Fruit fly (Drosophila melanogaster) whole organism, embryonic: ENCODE measurements around the gene CG34171.

Experiments used
- Awh ChIP-seq: fragments of 200-800 bp; sonication (Bioruptor generic); IDR thresholded peaks from 2 replicates; pipeline ENCODE4, ENCODE4 v1.3.6; 2022; ENCODE audit warnings: missing biosample characterization, missing genetic modification characterization
- CG11456 ChIP-seq: fragments of 200-800 bp; sonication (Bioruptor generic); IDR thresholded peaks from 3 replicates; pipeline ENCODE4 v1.3.6; 2022; ENCODE audit warnings: missing biosample characterization, missing genetic modification characterization
- CG11723 ChIP-seq: fragments of 200-800 bp; sonication (Bioruptor generic); optimal IDR thresholded peaks from 2 replicates; lab custom pipeline; 2017; ENCODE audit warnings: missing biosample characterization, mild to moderate bottlenecking, missing genetic modification characterization
- CG13894 ChIP-seq: fragments of 200-800 bp; sonication (Bioruptor generic); optimal IDR thresholded peaks from 3 replicates; lab custom pipeline; 2018; ENCODE audit warnings: missing biosample characterization, mild to moderate bottlenecking, missing genetic modification characterization, moderate library complexity
- CG2202 ChIP-seq: fragments of 200-800 bp; sonication (Bioruptor generic); optimal IDR thresholded peaks from 2 replicates; lab custom pipeline; 2018; ENCODE audit warnings: missing biosample characterization, mild to moderate bottlenecking, missing genetic modification characterization
- CG4282 ChIP-seq: fragments of 200-800 bp; sonication (Bioruptor generic); optimal IDR thresholded peaks from 2 replicates; lab custom pipeline; 2016; ENCODE audit warnings: missing biosample characterization, missing genetic modification characterization
- CG4730 ChIP-seq: fragments of 200-800 bp; sonication (Bioruptor generic); IDR thresholded peaks from 2 replicates; pipeline ENCODE4 v1.3.6; 2022; ENCODE audit warnings: missing biosample characterization, missing genetic modification characterization
- CG6175 ChIP-seq: fragments of 200-800 bp; sonication (Bioruptor generic); IDR thresholded peaks from 3 replicates; pipeline ENCODE4 v1.3.6; 2022; ENCODE audit warnings: missing biosample characterization, missing genetic modification characterization
- CG7987 ChIP-seq: fragments of 200-800 bp; sonication (Bioruptor generic); optimal IDR thresholded peaks from 2 replicates; lab custom pipeline; 2018; ENCODE audit warnings: missing biosample characterization, mild to moderate bottlenecking, missing genetic modification characterization, moderate library complexity
- CG9797 ChIP-seq: fragments of 200-800 bp; sonication (Bioruptor generic); optimal IDR thresholded peaks from 3 replicates; lab custom pipeline; 2018; ENCODE audit warnings: missing biosample characterization, mild to moderate bottlenecking, missing genetic modification characterization
- CG9876 ChIP-seq: fragments of 200-800 bp; sonication (Bioruptor generic); optimal IDR thresholded peaks from 2 replicates; lab custom pipeline; 2016; ENCODE audit warnings: missing biosample characterization, missing genetic modification characterization
- CG9932 ChIP-seq: fragments of 200-800 bp; sonication (Bioruptor generic); IDR thresholded peaks from 2 replicates; pipeline ENCODE4 v1.3.6; 2022; ENCODE audit warnings: missing biosample characterization, missing genetic modification characterization
- CoRest ChIP-seq: fragments of 200-800 bp; sonication (Bioruptor generic); optimal IDR thresholded peaks from 3 replicates; lab custom pipeline; 2018; ENCODE audit warnings: missing biosample characterization, mild to moderate bottlenecking, missing genetic modification characterization, moderate library complexity
- CrebB ChIP-seq: fragments of 200-800 bp; sonication (Bioruptor generic); optimal IDR thresholded peaks from 3 replicates; lab custom pipeline; 2018; ENCODE audit warnings: missing biosample characterization, mild to moderate bottlenecking, missing genetic modification characterization
- Deaf1 ChIP-seq: fragments of 200-800 bp; optimal IDR thresholded peaks from 3 replicates; lab custom pipeline; 2019; ENCODE audit warnings: missing biosample characterization, mild to moderate bottlenecking, missing genetic modification characterization, moderate library complexity
- Doc3 ChIP-seq: fragments of 200-800 bp; sonication (Bioruptor generic); IDR thresholded peaks from 3 replicates; pipeline ENCODE4 v1.3.6; 2022; ENCODE audit warnings: missing biosample characterization, missing genetic modification characterization; ENCODE audit not compliant: partially characterized antibody
- Ets97D ChIP-seq: fragments of 200-800 bp; sonication (Bioruptor generic); optimal IDR thresholded peaks from 3 replicates; lab custom pipeline; 2016; ENCODE audit warnings: missing biosample characterization, missing genetic modification characterization
- Fer1 ChIP-seq: fragments of 200-800 bp; sonication (Bioruptor generic); optimal IDR thresholded peaks from 2 replicates; lab custom pipeline; 2017; ENCODE audit warnings: missing biosample characterization, mild to moderate bottlenecking, missing genetic modification characterization
- Gsc ChIP-seq: fragments of 200-800 bp; sonication (Bioruptor generic); IDR thresholded peaks from 2 replicates; pipeline ENCODE4 v1.3.6; 2022; ENCODE audit warnings: missing biosample characterization, missing genetic modification characterization
- HHEX ChIP-seq: fragments of 200-800 bp; sonication (Bioruptor generic); optimal IDR thresholded peaks from 3 replicates; lab custom pipeline; 2017; ENCODE audit warnings: missing biosample characterization, mild to moderate bottlenecking, missing genetic modification characterization, missing genetic modification reagents
- HmgZ ChIP-seq: fragments of 200-800 bp; sonication (Bioruptor generic); optimal IDR thresholded peaks from 2 replicates; lab custom pipeline; 2018; ENCODE audit warnings: missing biosample characterization, mild to moderate bottlenecking, missing genetic modification characterization
- Hsf ChIP-seq: fragments of 200-800 bp; sonication (Bioruptor generic); optimal IDR thresholded peaks from 3 replicates; lab custom pipeline; 2016; ENCODE audit warnings: missing biosample characterization, missing genetic modification characterization
- Myb ChIP-seq: fragments of 200-800 bp; sonication (Bioruptor generic); optimal IDR thresholded peaks from 2 replicates; lab custom pipeline; 2016; ENCODE audit warnings: missing biosample characterization, missing genetic modification characterization
- Nf-YA ChIP-seq: fragments of 200-800 bp; sonication (Bioruptor generic); IDR thresholded peaks from 2 replicates; pipeline ENCODE4 v1.3.6; 2022; ENCODE audit warnings: missing biosample characterization, missing genetic modification characterization
- Nf-YB ChIP-seq: fragments of 200-800 bp; sonication (Bioruptor generic); optimal IDR thresholded peaks from 3 replicates; lab custom pipeline; 2019; ENCODE audit warnings: missing biosample characterization, mild to moderate bottlenecking, missing genetic modification characterization, moderate library complexity
- NfI ChIP-seq: fragments of 200-800 bp; sonication (Bioruptor generic); optimal IDR thresholded peaks from 3 replicates; lab custom pipeline; 2018; ENCODE audit warnings: missing biosample characterization, mild to moderate bottlenecking, missing genetic modification characterization, moderate library complexity
- Oli ChIP-seq: fragments of 200-800 bp; sonication (Bioruptor generic); optimal IDR thresholded peaks from 2 replicates; lab custom pipeline; 2018; ENCODE audit warnings: missing biosample characterization, mild to moderate bottlenecking, missing genetic modification characterization, moderate library complexity
- Opbp ChIP-seq: fragments of 200-800 bp; sonication (Bioruptor generic); IDR thresholded peaks from 3 replicates; pipeline ENCODE4 v1.3.6; 2022; ENCODE audit warnings: missing biosample characterization, missing genetic modification characterization; ENCODE audit not compliant: partially characterized antibody
- Optix ChIP-seq: fragments of 200-800 bp; sonication (Bioruptor generic); IDR thresholded peaks from 3 replicates; pipeline ENCODE4 v1.3.6; 2022; ENCODE audit warnings: missing biosample characterization, missing genetic modification characterization
- Poxn ChIP-seq: fragments of 200-800 bp; sonication (Bioruptor generic); IDR thresholded peaks from 2 replicates; pipeline ENCODE4 v1.3.6; 2022; ENCODE audit warnings: missing biosample characterization, missing genetic modification characterization
- Rfx ChIP-seq: fragments of 200-800 bp; sonication (Bioruptor generic); IDR thresholded peaks from 2 replicates; pipeline ENCODE4 v1.3.6; 2022; ENCODE audit warnings: missing biosample characterization, missing genetic modification characterization
- Sry-δ ChIP-seq: fragments of 200-800 bp; sonication (Bioruptor generic); optimal IDR thresholded peaks from 2 replicates; lab custom pipeline; 2016; ENCODE audit warnings: missing biosample characterization, missing genetic modification characterization
- amos ChIP-seq: fragments of 200-800 bp; sonication (Bioruptor generic); IDR thresholded peaks from 2 replicates; pipeline ENCODE4 v1.3.6; 2022; ENCODE audit warnings: missing biosample characterization, missing genetic modification characterization; ENCODE audit not compliant: partially characterized antibody
- ara ChIP-seq: fragments of 200-800 bp; sonication (Bioruptor generic); IDR thresholded peaks from 2 replicates; pipeline ENCODE4 v1.3.6; 2022; ENCODE audit warnings: missing biosample characterization, missing genetic modification characterization
- ato ChIP-seq: fragments of 200-800 bp; sonication (Bioruptor generic); IDR thresholded peaks from 2 replicates; pipeline ENCODE4 v1.3.6; 2022; ENCODE audit warnings: missing biosample characterization, missing genetic modification characterization; ENCODE audit not compliant: partially characterized antibody
- br ChIP-seq: fragments of >200 bp; optimal IDR thresholded peaks from 2 replicates; lab custom pipeline; 2017
- emc ChIP-seq: fragments of 200-800 bp; sonication (Bioruptor generic); optimal IDR thresholded peaks from 2 replicates; lab custom pipeline; 2016; ENCODE audit warnings: missing biosample characterization, missing genetic modification characterization
- en ChIP-seq: fragments of 200-800 bp; sonication (Bioruptor generic); optimal IDR thresholded peaks from 2 replicates; lab custom pipeline; 2016; ENCODE audit warnings: missing biosample characterization, missing genetic modification characterization
- esg ChIP-seq: fragments of 200-800 bp; sonication (Bioruptor generic); conservative IDR thresholded peaks from 2 replicates; pipeline ENCODE4 v1.3.6; 2022; ENCODE audit warnings: missing biosample characterization, missing genetic modification characterization
- exex ChIP-seq: fragments of 200-800 bp; sonication (Bioruptor generic); optimal IDR thresholded peaks from 4 replicates; lab custom pipeline; 2018; ENCODE audit warnings: missing biosample characterization, mild to moderate bottlenecking, missing genetic modification characterization, moderate library complexity
- ftz-f1 ChIP-seq: fragments of 200-800 bp; sonication (Bioruptor generic); optimal IDR thresholded peaks from 2 replicates; lab custom pipeline; 2016; ENCODE audit warnings: missing biosample characterization, missing genetic modification characterization
- gcm2 ChIP-seq: fragments of 200-800 bp; sonication (Bioruptor generic); optimal IDR thresholded peaks from 2 replicates; lab custom pipeline; 2016; ENCODE audit warnings: missing biosample characterization, missing genetic modification characterization
- jumu ChIP-seq: fragments of 200-800 bp; sonication (Bioruptor generic); optimal IDR thresholded peaks from 3 replicates; lab custom pipeline; 2016; ENCODE audit warnings: missing biosample characterization, missing genetic modification characterization
- ken ChIP-seq: fragments of 200-800 bp; sonication (Bioruptor generic); IDR thresholded peaks from 3 replicates; pipeline ENCODE4 v1.3.6; 2022; ENCODE audit warnings: missing biosample characterization, missing genetic modification characterization
- mirr ChIP-seq: fragments of 200-800 bp; sonication (Bioruptor generic); optimal IDR thresholded peaks from 3 replicates; lab custom pipeline; 2018; ENCODE audit warnings: missing biosample characterization, mild to moderate bottlenecking, missing genetic modification characterization
- org-1 ChIP-seq: fragments of 200-800 bp; sonication (Bioruptor generic); optimal IDR thresholded peaks from 2 replicates; lab custom pipeline; 2017; ENCODE audit warnings: missing biosample characterization, missing genetic modification characterization
- peb ChIP-seq: fragments of 200-800 bp; sonication (Bioruptor generic); IDR thresholded peaks from 2 replicates; pipeline ENCODE4 v1.3.6; 2022; ENCODE audit warnings: missing biosample characterization, missing genetic modification characterization
- slp2 ChIP-seq: fragments of 200-800 bp; sonication (Bioruptor generic); optimal IDR thresholded peaks from 2 replicates; lab custom pipeline; 2016; ENCODE audit warnings: missing biosample characterization, missing genetic modification characterization
- sr ChIP-seq: fragments of 200-800 bp; sonication (Bioruptor generic); IDR thresholded peaks from 3 replicates; pipeline ENCODE4 v1.3.6; 2022; ENCODE audit warnings: missing biosample characterization, missing genetic modification characterization
- tna ChIP-seq: fragments of 200-800 bp; sonication (Bioruptor generic); IDR thresholded peaks from 2 replicates; pipeline ENCODE4 v1.3.6; 2022; ENCODE audit warnings: missing biosample characterization, missing genetic modification characterization; ENCODE audit not compliant: partially characterized antibody
- z ChIP-seq: fragments of 200-800 bp; sonication (Bioruptor generic); IDR thresholded peaks from 3 replicates; pipeline ENCODE4 v1.3.6; 2022; ENCODE audit warnings: missing biosample characterization, missing genetic modification characterization
- zfh1 ChIP-seq: fragments of 200-800 bp; sonication (Bioruptor generic); IDR thresholded peaks from 3 replicates; pipeline ENCODE4 v1.3.6; 2022; ENCODE audit warnings: missing biosample characterization, missing genetic modification characterization
- zfh2 ChIP-seq: fragments of 200-800 bp; sonication (Bioruptor generic); optimal IDR thresholded peaks from 2 replicates; lab custom pipeline; 2016; ENCODE audit warnings: missing biosample characterization, missing genetic modification characterization

The CG34171 gene

dm6 chr2L:18377109-18377508, 1.3 kb upstream of the CG34171 start (continued):
- no peak for TF ChIP-seq Deaf1
- peak; percentile 74 for TF ChIP-seq Rfx (GFP tag; lab: Robert Waterston, UW)
- no peak for TF ChIP-seq Poxn (GFP tag; lab: Robert Waterston, UW)
- TF ChIP-seq CG4730 (GFP tag; lab: Robert Waterston, UW), result no peak
- TF ChIP-seq Ets97D (GFP tag; lab: Kevin White, UChicago), result no peak
- no peak for TF ChIP-seq esg (GFP tag; lab: Robert Waterston, UW)
- TF ChIP-seq HmgZ (tag; lab: Kevin White, UChicago), result peak; percentile 24
- TF ChIP-seq CG6175, result no peak
- 0 out of 2 replicates have a peak, but pooled peaks have one; percentile 25 for TF ChIP-seq CG9932 (GFP tag; lab: Robert Waterston, UW)
- TF ChIP-seq peb (GFP tag; lab: Robert Waterston, UW), result no peak
- no peak for TF ChIP-seq ato (GFP tag; lab: Robert Waterston, UW)
- no peak for TF ChIP-seq CG11723 (GFP tag; lab: Kevin White, UChicago)
- TF ChIP-seq amos, result no peak
- no peak for TF ChIP-seq jumu (GFP tag; lab: Kevin White, UChicago)
- no peak for TF ChIP-seq Opbp (GFP tag; lab: Robert Waterston, UW)
- TF ChIP-seq Fer1 (GFP tag; lab: Kevin White, UChicago), result peak; percentile 69
- peak; percentile 33 for TF ChIP-seq HHEX (GFP tag; lab: Kevin White, UChicago)
- no peak for TF ChIP-seq Nf-YB (GFP tag; lab: Kevin White, UChicago)
- TF ChIP-seq Nf-YA, result no peak
- no peak for TF ChIP-seq CG2202 (tag; lab: Kevin White, UChicago)
- no peak for TF ChIP-seq exex
- TF ChIP-seq Optix (GFP tag; lab: Robert Waterston, UW), result 0 out of 3 replicates have a peak, but pooled peaks have one; percentile 20
- TF ChIP-seq br (lab: Kevin White, UChicago), result no peak
- no peak for TF ChIP-seq CG4282
- TF ChIP-seq CG7987 (GFP tag; lab: Kevin White, UChicago), result no peak
- TF ChIP-seq CrebB (tag; lab: Kevin White, UChicago), result no peak
- peak; percentile 44 for TF ChIP-seq NfI (GFP tag; lab: Kevin White, UChicago)
- TF ChIP-seq Doc3 (GFP tag; lab: Robert Waterston, UW), result no peak
- TF ChIP-seq slp2 (GFP tag; lab: Kevin White, UChicago), result no peak
- TF ChIP-seq CG11456 (GFP tag; lab: Robert Waterston, UW), result no peak
- TF ChIP-seq Sry-δ (GFP tag; lab: Kevin White, UChicago), result peak; percentile 1
- TF ChIP-seq Hsf (GFP tag; lab: Kevin White, UChicago), result peak; percentile 35
- TF ChIP-seq Awh (GFP tag; lab: Robert Waterston, UW), result no peak
- TF ChIP-seq ftz-f1 (GFP tag; lab: Kevin White, UChicago), result no peak
- TF ChIP-seq Myb (GFP tag; lab: Kevin White, UChicago), result peak; percentile 20
- TF ChIP-seq CG9797 (GFP tag; lab: Kevin White, UChicago), result no peak
- no peak for TF ChIP-seq ara (GFP tag; lab: Robert Waterston, UW)
- no peak for TF ChIP-seq sr
- TF ChIP-seq z, result no peak
- no peak for TF ChIP-seq CG9876 (GFP tag; lab: Kevin White, UChicago)
- TF ChIP-seq tna (GFP tag; lab: Robert Waterston, UW), result no peak
- TF ChIP-seq org-1 (GFP tag; lab: Kevin White, UChicago), result peak; percentile 39
- TF ChIP-seq CoRest (tag; lab: Kevin White, UChicago), result peak; percentile 48
- TF ChIP-seq ken (GFP tag; lab: Robert Waterston, UW), result no peak
- TF ChIP-seq gcm2 (GFP tag; lab: Kevin White, UChicago), result no peak
- TF ChIP-seq Gsc (GFP tag; lab: Robert Waterston, UW), result no peak
- TF ChIP-seq emc, result peak; percentile 2
- peak; percentile 57 for TF ChIP-seq Oli (tag; lab: Kevin White, UChicago)
- TF ChIP-seq mirr (GFP tag; lab: Kevin White, UChicago), result no peak
- peak; percentile 53; the same call in 2 of the 3 replicates for TF ChIP-seq zfh1 (GFP tag; lab: Robert Waterston, UW)
- TF ChIP-seq en (GFP tag; lab: Kevin White, UChicago), result no peak
- TF ChIP-seq zfh2 (GFP tag; lab: Kevin White, UChicago), result no peak
- TF ChIP-seq CG13894 (tag; lab: Kevin White, UChicago), result peak; percentile 16
